Worm (Caenorhabditis elegans): Measurements from ENCODE around the gene perm-2.

Gene perm-2

DNA sequence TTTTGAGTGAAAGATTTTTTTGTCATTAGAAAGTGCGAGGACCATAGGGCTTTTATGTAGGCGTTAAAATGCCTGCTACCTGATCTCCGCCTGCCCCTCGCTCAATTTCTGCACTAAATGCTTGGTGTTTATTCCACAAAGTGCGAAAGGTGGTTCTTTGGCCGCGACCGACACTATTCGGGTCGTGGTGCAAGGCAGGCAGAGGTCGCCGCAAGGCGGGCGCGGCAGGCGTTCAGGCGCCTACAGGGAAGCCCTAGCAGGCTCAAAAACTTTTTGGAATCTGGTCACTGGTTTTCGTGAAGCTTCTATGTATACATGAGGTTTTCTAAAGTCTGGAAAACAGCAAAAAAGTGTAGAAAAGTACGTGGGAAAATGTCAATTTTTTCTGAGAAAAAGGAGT is 5.7 kb upstream of the perm-2 start:
- TF ChIP-seq nhr-129 (tag; optimal IDR thresholded peaks at IDR 0.05) (no peak), nhr-23 (tag; optimal IDR thresholded peaks at IDR 0.05) (no peak), F13H6.1 (tag; optimal IDR thresholded peaks at IDR 0.05) (no peak), ztf-11 (tag; optimal IDR thresholded peaks at IDR 0.05) (no peak), dmd-4 (tag; optimal IDR thresholded peaks at IDR 0.05) (no peak), nhr-21 (tag; optimal IDR thresholded peaks at IDR 0.05) (no peak), aly-2 (tag; optimal IDR thresholded peaks at IDR 0.05) (no peak), nhr-6 (tag; optimal IDR thresholded peaks at IDR 0.05) (no peak), sem-4 (tag; optimal IDR thresholded peaks at IDR 0.05) (no peak), skn-1 (tag; optimal IDR thresholded peaks at IDR 0.05) (no peak), unc-55 (GFP tag; optimal IDR thresholded peaks at IDR 0.05) (no peak), nhr-12 (tag; optimal IDR thresholded peaks at IDR 0.05) (no peak), ceh-82 (tag; optimal IDR thresholded peaks at IDR 0.05) (no peak), peb-1 (tag; optimal IDR thresholded peaks at IDR 0.05) (no peak), lsy-2 (tag; optimal IDR thresholded peaks at IDR 0.05) (no peak), crh-2 (tag; optimal IDR thresholded peaks at IDR 0.05) (no peak), ztf-1 (GFP tag; conservative IDR thresholded peaks at IDR 0.05) (no peak)

ce11 chrIV:1121511-1121910 is 5.1 kb upstream of the perm-2 start:
- TF ChIP-seq nhr-129 (tag; optimal IDR thresholded peaks at IDR 0.05) (no peak), peb-1 (tag; optimal IDR thresholded peaks at IDR 0.05) (no peak), F13H6.1 (tag; optimal IDR thresholded peaks at IDR 0.05) (no peak), R02D3.7 (tag; optimal IDR thresholded peaks at IDR 0.05) (no peak)

DNA sequence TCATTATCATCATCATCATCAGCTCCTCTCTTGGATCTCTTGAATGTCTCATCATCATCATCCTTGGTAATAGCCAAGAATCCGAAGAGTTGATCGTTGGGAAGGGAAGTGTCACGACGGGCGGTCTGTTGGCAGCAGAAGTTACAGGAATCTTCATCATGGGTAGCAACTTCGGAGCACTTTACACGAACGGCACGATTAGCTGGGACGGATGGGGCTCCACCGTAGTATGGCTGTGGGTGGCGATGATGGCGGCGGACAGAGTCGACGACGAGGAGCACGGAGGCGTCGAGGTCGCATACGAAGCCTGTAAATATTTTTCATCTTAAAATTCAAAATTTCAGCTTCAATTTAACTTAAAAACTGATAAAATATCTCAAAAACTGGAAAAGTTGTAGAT is 3.2 kb upstream of the perm-2 start:
- TF ChIP-seq nhr-11 (tag; optimal IDR thresholded peaks at IDR 0.05), result no peak
- no peak for TF ChIP-seq ceh-82 (tag; optimal IDR thresholded peaks at IDR 0.05)
- TF ChIP-seq ceh-16 (tag; optimal IDR thresholded peaks at IDR 0.05), result no peak
- TF ChIP-seq ztf-4 (tag; optimal IDR thresholded peaks at IDR 0.05), result no peak
- TF ChIP-seq lin-13 (GFP tag; optimal IDR thresholded peaks at IDR 0.05), result no peak
- no peak for TF ChIP-seq zag-1 (tag; optimal IDR thresholded peaks at IDR 0.05)
- TF ChIP-seq unc-55 (GFP tag; optimal IDR thresholded peaks at IDR 0.05), result no peak
- no peak for TF ChIP-seq unc-39 (tag; optimal IDR thresholded peaks at IDR 0.05)
- TF ChIP-seq fos-1 (tag; optimal IDR thresholded peaks at IDR 0.05), result no peak
- TF ChIP-seq lsy-2 (tag; optimal IDR thresholded peaks at IDR 0.05), result no peak
- TF ChIP-seq ztf-1 (GFP tag; conservative IDR thresholded peaks at IDR 0.05), result no peak
- TF ChIP-seq snpc-4 (tag; optimal IDR thresholded peaks at IDR 0.05), result no peak
- TF ChIP-seq aly-2 (tag; optimal IDR thresholded peaks at IDR 0.05), result no peak
- TF ChIP-seq mdl-1 (tag; optimal IDR thresholded peaks at IDR 0.05), result no peak

ce11 chrIV:1124741-1125140 is 1.8 kb upstream of the perm-2 start, which contains the start of gene perm-4:
TSS of gene perm-4 (minus strand) at chrIV:1125107.
- no peak for TF ChIP-seq crh-2 (tag; optimal IDR thresholded peaks at IDR 0.05)
- TF ChIP-seq nhr-129 (tag; optimal IDR thresholded peaks at IDR 0.05), result no peak
- TF ChIP-seq nhr-21 (tag; optimal IDR thresholded peaks at IDR 0.05), result no peak
- no peak for TF ChIP-seq nhr-6 (tag; optimal IDR thresholded peaks at IDR 0.05)

- TF ChIP-seq ZK546.5 (tag; optimal IDR thresholded peaks at IDR 0.05) (no peak), snpc-4 (tag; optimal IDR thresholded peaks at IDR 0.05) (no peak), ama-1 (optimal IDR thresholded peaks at IDR 0.05) (no peak), elt-3 (tag; optimal IDR thresholded peaks at IDR 0.05) (no peak), skn-1 (tag; optimal IDR thresholded peaks at IDR 0.05) (no peak), lin-39 (tag; optimal IDR thresholded peaks at IDR 0.05) (no peak), Y55F3AM.14 (GFP tag; optimal IDR thresholded peaks at IDR 0.05) (no peak), ztf-11 (tag; optimal IDR thresholded peaks at IDR 0.05) (no peak), unc-39 (tag; optimal IDR thresholded peaks at IDR 0.05) (no peak), egl-27 (tag; optimal IDR thresholded peaks at IDR 0.05) (no peak), nhr-10 (tag; optimal IDR thresholded peaks at IDR 0.05) (no peak), elt-1 (tag; optimal IDR thresholded peaks at IDR 0.05) (no peak), F13H6.1 (tag; optimal IDR thresholded peaks at IDR 0.05) (no peak)
These were observed 1.3 kb downstream of the perm-2 start for ce11 chrIV:1127852-1128251.

- TF ChIP-seq fos-1 (tag; optimal IDR thresholded peaks at IDR 0.05), result no peak
- no peak for TF ChIP-seq zag-1 (tag; optimal IDR thresholded peaks at IDR 0.05)
- no peak for TF ChIP-seq snpc-4 (tag; optimal IDR thresholded peaks at IDR 0.05)
- TF ChIP-seq nhr-10 (tag; optimal IDR thresholded peaks at IDR 0.05), result no peak
- no peak for TF ChIP-seq nhr-25 (tag; optimal IDR thresholded peaks at IDR 0.05)
- no peak for TF ChIP-seq ama-1 (optimal IDR thresholded peaks at IDR 0.05)
- TF ChIP-seq skn-1 (tag; optimal IDR thresholded peaks at IDR 0.05), result no peak
- no peak for TF ChIP-seq sem-4 (tag; optimal IDR thresholded peaks at IDR 0.05)
- no peak for TF ChIP-seq nhr-12 (tag; optimal IDR thresholded peaks at IDR 0.05)
- no peak for TF ChIP-seq gmeb-1 (tag; optimal IDR thresholded peaks at IDR 0.05)
- no peak for TF ChIP-seq blmp-1 (tag; optimal IDR thresholded peaks at IDR 0.05; ENCODE audit: insufficient read depth)
These were observed 10.1 kb downstream of the perm-2 start, which contains the start of gene C44B12.6 for ce11 chrIV:1136658-1137057. TSS of gene C44B12.6 (minus strand) at chrIV:1136758.
